Fruit fly (Drosophila melanogaster): ENCODE measurements around the gene CG8028.

CG8028 gene

DNA sequence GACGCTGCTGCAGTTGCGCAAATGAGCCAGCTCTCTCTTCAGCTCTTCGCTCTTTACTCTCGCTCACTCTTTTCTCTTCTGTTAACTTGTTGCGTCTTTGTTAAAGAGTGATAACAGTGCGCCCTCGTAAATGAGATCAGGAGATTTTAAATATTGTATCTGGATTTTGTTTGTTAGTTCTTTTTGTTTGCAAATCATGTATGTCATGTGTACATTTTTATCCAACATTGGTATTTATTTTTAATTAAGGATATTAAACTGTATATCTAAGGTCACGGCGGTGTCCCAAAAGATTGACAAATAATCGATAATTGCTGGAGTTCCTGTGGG is 18.6 kb upstream of the CG8028 start:
- TF ChIP-seq EcR (GFP tag; optimal IDR thresholded peaks at IDR 0.05) (peak; percentile 84), CG8159 (tag; optimal IDR thresholded peaks at IDR 0.05) (peak; percentile 60), CG13204 (GFP tag; optimal IDR thresholded peaks at IDR 0.05) (no peak), CG12605 (GFP tag; IDR thresholded peaks at IDR 0.05) (peak; percentile 43; the same call in 1 of the 2 replicates), CG17806 (tag; optimal IDR thresholded peaks at IDR 0.05) (peak; percentile 53), Pif1A (GFP tag; optimal IDR thresholded peaks at IDR 0.05) (peak; percentile 37), CG8301 (tag; optimal IDR thresholded peaks at IDR 0.05) (peak; percentile 60), CG15710 (tag; optimal IDR thresholded peaks at IDR 0.05) (peak; percentile 50), gl (tag; optimal IDR thresholded peaks at IDR 0.05) (no peak), Pif1B (GFP tag; optimal IDR thresholded peaks at IDR 0.05) (peak; percentile 53), Ets98B (GFP tag; IDR thresholded peaks at IDR 0.05) (peak; percentile 52; the same call in 1 of the 2 replicates), D1 (tag; optimal IDR thresholded peaks at IDR 0.05) (peak; percentile 23), CG32121 (GFP tag; IDR thresholded peaks at IDR 0.05) (peak; percentile 48; the same call in 1 of the 2 replicates), CG14655 (GFP tag; optimal IDR thresholded peaks at IDR 0.05) (peak; percentile 39), Snoo (tag; optimal IDR thresholded peaks at IDR 0.05) (no peak), CG4496 (GFP tag; IDR thresholded peaks at IDR 0.05) (peak; percentile 86), fd96Ca (GFP tag; IDR thresholded peaks at IDR 0.05) (no peak), CG9948 (tag; optimal IDR thresholded peaks at IDR 0.05) (peak; percentile 42), rn (GFP tag; IDR thresholded peaks at IDR 0.05) (no peak), CG10348 (GFP tag; IDR thresholded peaks at IDR 0.05) (no peak), CG34367 (tag; optimal IDR thresholded peaks at IDR 0.05) (peak; percentile 28)

- TF ChIP-seq CG17806 (tag; optimal IDR thresholded peaks at IDR 0.05): peak; percentile 96
- peak; percentile 97 for TF ChIP-seq D1 (tag; optimal IDR thresholded peaks at IDR 0.05)
- TF ChIP-seq CG32121 (GFP tag; IDR thresholded peaks at IDR 0.05): peak; percentile 95
- TF ChIP-seq CG14655 (GFP tag; optimal IDR thresholded peaks at IDR 0.05): peak; percentile 99
- TF ChIP-seq Pif1B (GFP tag; optimal IDR thresholded peaks at IDR 0.05): peak; percentile 98
- peak; percentile 92 for TF ChIP-seq Ets98B (GFP tag; IDR thresholded peaks at IDR 0.05)
- peak; percentile 98 for TF ChIP-seq Pif1A (GFP tag; optimal IDR thresholded peaks at IDR 0.05)
- peak; percentile 98 for TF ChIP-seq CG15710 (tag; optimal IDR thresholded peaks at IDR 0.05)
- peak; percentile 98 for TF ChIP-seq Snoo (tag; optimal IDR thresholded peaks at IDR 0.05)
- peak; percentile 95 for TF ChIP-seq gl (tag; optimal IDR thresholded peaks at IDR 0.05)
- TF ChIP-seq fd96Ca (GFP tag; IDR thresholded peaks at IDR 0.05): peak; percentile 97
- peak; percentile 99 for TF ChIP-seq CG9948 (tag; optimal IDR thresholded peaks at IDR 0.05)
- peak; percentile 99 for TF ChIP-seq CG8159 (tag; optimal IDR thresholded peaks at IDR 0.05)
- TF ChIP-seq CG8301 (tag; optimal IDR thresholded peaks at IDR 0.05): peak; percentile 98
- peak; percentile 91 for TF ChIP-seq CG12605 (GFP tag; IDR thresholded peaks at IDR 0.05)
- peak; percentile 97 for TF ChIP-seq CG4496 (GFP tag; IDR thresholded peaks at IDR 0.05)
- TF ChIP-seq CG34367 (tag; optimal IDR thresholded peaks at IDR 0.05): peak; percentile 96
- TF ChIP-seq rn (GFP tag; IDR thresholded peaks at IDR 0.05): peak; percentile 85
- TF ChIP-seq EcR (GFP tag; optimal IDR thresholded peaks at IDR 0.05): peak; percentile 38
- TF ChIP-seq CG10348 (GFP tag; IDR thresholded peaks at IDR 0.05): peak; percentile 91
- TF ChIP-seq CG13204 (GFP tag; optimal IDR thresholded peaks at IDR 0.05): peak; percentile 98
These were observed 18.0 kb upstream of the CG8028 start, which contains the start of gene CG8034 for dm6 chrX:19297899-19298784. Gene CG8034, minus strand, starts transcription at chrX:19298162.

- TF ChIP-seq CG32121 (GFP tag; IDR thresholded peaks at IDR 0.05) (no peak), CG9948 (tag; optimal IDR thresholded peaks at IDR 0.05) (no peak), EcR (GFP tag; optimal IDR thresholded peaks at IDR 0.05) (peak; percentile 64)
These were observed 15.8 kb upstream of the CG8028 start for dm6 chrX:19295831-19296423.

DNA sequence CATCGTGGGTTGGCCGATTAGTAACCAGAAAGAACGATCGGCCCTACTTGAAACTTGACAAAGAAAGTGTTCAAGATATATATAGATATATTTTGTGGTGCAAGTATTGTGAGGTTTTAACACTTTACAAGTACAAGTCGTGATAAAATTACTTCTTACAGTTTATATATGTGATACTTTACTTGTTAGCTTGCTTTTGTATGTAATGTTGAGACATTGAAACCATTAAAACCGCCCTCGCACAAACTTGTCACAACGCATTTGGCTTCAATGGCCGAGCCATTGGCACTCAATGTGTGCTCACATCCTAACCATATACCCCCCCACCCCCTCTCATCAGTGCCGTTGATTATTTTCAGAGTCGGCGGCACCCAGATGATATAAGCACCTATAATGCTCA is 14.8 kb upstream of the CG8028 start:
- no peak for TF ChIP-seq Snoo (tag; optimal IDR thresholded peaks at IDR 0.05)
- TF ChIP-seq fd96Ca (GFP tag; IDR thresholded peaks at IDR 0.05): no peak
- no peak for TF ChIP-seq rn (GFP tag; IDR thresholded peaks at IDR 0.05)
- no peak for TF ChIP-seq Pif1B (GFP tag; optimal IDR thresholded peaks at IDR 0.05)
- no peak for TF ChIP-seq CG10348 (GFP tag; IDR thresholded peaks at IDR 0.05)
- no peak for TF ChIP-seq D1 (tag; optimal IDR thresholded peaks at IDR 0.05)
- TF ChIP-seq CG17806 (tag; optimal IDR thresholded peaks at IDR 0.05): no peak
- TF ChIP-seq EcR (GFP tag; optimal IDR thresholded peaks at IDR 0.05): no peak
- TF ChIP-seq Pif1A (GFP tag; optimal IDR thresholded peaks at IDR 0.05): no peak
- no peak for TF ChIP-seq CG8159 (tag; optimal IDR thresholded peaks at IDR 0.05)
- no peak for TF ChIP-seq CG8301 (tag; optimal IDR thresholded peaks at IDR 0.05)
- TF ChIP-seq CG14655 (GFP tag; optimal IDR thresholded peaks at IDR 0.05): no peak
- no peak for TF ChIP-seq gl (tag; optimal IDR thresholded peaks at IDR 0.05)
- no peak for TF ChIP-seq CG9948 (tag; optimal IDR thresholded peaks at IDR 0.05)
- no peak for TF ChIP-seq Ets98B (GFP tag; IDR thresholded peaks at IDR 0.05)

dm6 chrX:19294030-19294429 is 13.9 kb upstream of the CG8028 start:
- no peak for TF ChIP-seq CG15710 (tag; optimal IDR thresholded peaks at IDR 0.05)
- TF ChIP-seq CG9948 (tag; optimal IDR thresholded peaks at IDR 0.05): no peak
- TF ChIP-seq Snoo (tag; optimal IDR thresholded peaks at IDR 0.05): no peak
- no peak for TF ChIP-seq CG14655 (GFP tag; optimal IDR thresholded peaks at IDR 0.05)
- no peak for TF ChIP-seq fd96Ca (GFP tag; IDR thresholded peaks at IDR 0.05)
- TF ChIP-seq Pif1A (GFP tag; optimal IDR thresholded peaks at IDR 0.05): no peak
- TF ChIP-seq CG12605 (GFP tag; IDR thresholded peaks at IDR 0.05): no peak
- TF ChIP-seq EcR (GFP tag; optimal IDR thresholded peaks at IDR 0.05): no peak
- TF ChIP-seq gl (tag; optimal IDR thresholded peaks at IDR 0.05): no peak
- TF ChIP-seq Pif1B (GFP tag; optimal IDR thresholded peaks at IDR 0.05): no peak

All from whole organism, pupa.